Fruit fly (Drosophila melanogaster) whole organism: ENCODE measurements around the gene mex1.

ENCODE experiments used
- CG8478 ChIP-seq: fragments of >200 bp; optimal IDR thresholded peaks from 2 replicates; lab custom pipeline; 2018; ENCODE audit warnings: inconsistent platforms
- EcR ChIP-seq, 2 experiments: fragments of >200 bp; optimal IDR thresholded peaks; 2 replicates each; lab custom pipeline; 2017; ENCODE audit warnings: missing biosample characterization in 2 of 2, missing genetic modification characterization in 2 of 2, missing genetic modification reagents in 2 of 2
- psq ChIP-seq: fragments of >200 bp; optimal IDR thresholded peaks from 2 replicates; lab custom pipeline; 2017
- usp ChIP-seq: fragments of >200 bp; optimal IDR thresholded peaks from 2 replicates; lab custom pipeline; 2017; ENCODE audit warnings: missing biosample characterization, missing genetic modification characterization, mixed read lengths

dm6 chr3L:15510787-15511186, 8.6 kb downstream of the mex1 start, which contains the start of gene MsrA:
- TF ChIP-seq psq (lab: Kevin White, UChicago) (no peak), usp (GFP tag; lab: Kevin White, UChicago) (no peak), CG8478 (lab: Kevin White, UChicago) (no peak), EcR (GFP tag; optimal IDR thresholded peaks at IDR 0.05; lab: Kevin White, UChicago) (no peak)
